Worm (Caenorhabditis elegans) whole organism, mixed stage, embryonic: ENCODE measurements around the gene vha-9.
A peak's percentile ranks its signal among the peaks of the same experiment; 100 is the strongest.

Experiments used
- M03D4.4 ChIP-seq: sonication (generic microtip); optimal IDR thresholded peaks from 2 replicates; lab custom pipeline; 2017; ENCODE audit warnings: mild to moderate bottlenecking, missing genetic modification characterization, missing compliant biosample characterization
- bed-3 ChIP-seq: fragments of 200-800 bp; sonication (Bioruptor generic); optimal IDR thresholded peaks from 3 replicates; lab custom pipeline; 2018; ENCODE audit warnings: mild to moderate bottlenecking, missing genetic modification characterization, moderate library complexity, missing compliant biosample characterization
- ceh-39 ChIP-seq: fragments of 150-350 bp; optimal IDR thresholded peaks from 2 replicates; lab custom pipeline; 2014; ENCODE audit warnings: missing biosample characterization, missing genetic modification characterization
- ceh-43 ChIP-seq: fragments of 200-800 bp; sonication (Bioruptor generic); optimal IDR thresholded peaks from 2 replicates; lab custom pipeline; 2018; ENCODE audit warnings: mild to moderate bottlenecking, missing genetic modification characterization, moderate library complexity, missing compliant biosample characterization
- ceh-83 ChIP-seq: fragments of 200-800 bp; sonication (Bioruptor generic); optimal IDR thresholded peaks from 2 replicates; lab custom pipeline; 2018; ENCODE audit warnings: mild to moderate bottlenecking, missing genetic modification characterization, missing compliant biosample characterization
- ces-1 ChIP-seq: fragments of 150-350 bp; optimal IDR thresholded peaks from 2 replicates; lab custom pipeline; 2014; ENCODE audit warnings: missing biosample characterization, missing genetic modification reagents, missing genetic modification characterization
- cnd-1 ChIP-seq: fragments of 200-800 bp; sonication (Bioruptor generic); optimal IDR thresholded peaks from 2 replicates; lab custom pipeline; 2018; ENCODE audit warnings: mild to moderate bottlenecking, missing genetic modification characterization, missing compliant biosample characterization
- drap-1 ChIP-seq: fragments of 200-800 bp; sonication (Bioruptor generic); optimal IDR thresholded peaks from 3 replicates; lab custom pipeline; 2018; ENCODE audit warnings: mild to moderate bottlenecking, missing genetic modification characterization, missing compliant biosample characterization
- elt-1 ChIP-seq: sonication (generic microtip); optimal IDR thresholded peaks from 2 replicates; lab custom pipeline; 2017; ENCODE audit warnings: missing genetic modification characterization, mild to moderate bottlenecking, missing compliant biosample characterization, antibody characterized with exemption, moderate library complexity, borderline replicate concordance; ENCODE audit not compliant: insufficient read depth
- elt-3 ChIP-seq: fragments of 150-350 bp; optimal IDR thresholded peaks from 2 replicates; lab custom pipeline; 2014; ENCODE audit warnings: missing biosample characterization, missing genetic modification characterization
- flh-1 ChIP-seq: fragments of 200-800 bp; sonication (Bioruptor generic); optimal IDR thresholded peaks from 2 replicates; lab custom pipeline; 2018; ENCODE audit warnings: mild to moderate bottlenecking, missing genetic modification characterization, moderate library complexity, missing compliant biosample characterization
- ham-2 ChIP-seq: fragments of 200-800 bp; sonication (Bioruptor generic); optimal IDR thresholded peaks from 2 replicates; lab custom pipeline; 2018; ENCODE audit warnings: mild to moderate bottlenecking, missing genetic modification characterization, missing compliant biosample characterization
- hlh-1 ChIP-seq: fragments of 150-350 bp; optimal IDR thresholded peaks from 2 replicates; lab custom pipeline; 2014; ENCODE audit warnings: missing biosample characterization, missing genetic modification reagents, missing genetic modification characterization
- lin-32 ChIP-seq: fragments of 200-800 bp; sonication (Bioruptor generic); optimal IDR thresholded peaks from 2 replicates; lab custom pipeline; 2018; ENCODE audit warnings: mild to moderate bottlenecking, missing genetic modification characterization, missing compliant biosample characterization
- lsy-2 ChIP-seq: fragments of 150-350 bp; optimal IDR thresholded peaks from 2 replicates; lab custom pipeline; 2014; ENCODE audit warnings: missing biosample characterization, missing genetic modification characterization
- mab-5 ChIP-seq: fragments of 150-350 bp; optimal IDR thresholded peaks from 2 replicates; lab custom pipeline; 2014; ENCODE audit warnings: missing biosample characterization, missing genetic modification characterization
- mep-1 ChIP-seq: fragments of 150-350 bp; optimal IDR thresholded peaks from 2 replicates; lab custom pipeline; 2017; ENCODE audit warnings: missing biosample characterization, missing genetic modification reagents, missing genetic modification characterization, inconsistent platforms
- mls-2 ChIP-seq: sonication (generic microtip); optimal IDR thresholded peaks from 2 replicates; lab custom pipeline; 2016; ENCODE audit warnings: mild to moderate bottlenecking, missing genetic modification characterization, moderate library complexity, missing compliant biosample characterization
- nhr-12 ChIP-seq: fragments of 150-350 bp; optimal IDR thresholded peaks from 2 replicates; lab custom pipeline; 2014; ENCODE audit warnings: missing biosample characterization, missing genetic modification characterization
- nhr-2 ChIP-seq: fragments of 150-350 bp; optimal IDR thresholded peaks from 2 replicates; lab custom pipeline; 2014; ENCODE audit warnings: missing biosample characterization, missing genetic modification characterization
- nhr-237 ChIP-seq: fragments of 150-350 bp; optimal IDR thresholded peaks from 2 replicates; lab custom pipeline; 2014; ENCODE audit warnings: missing biosample characterization, missing genetic modification characterization
- nhr-28 ChIP-seq: fragments of 150-350 bp; optimal IDR thresholded peaks from 2 replicates; lab custom pipeline; 2014; ENCODE audit warnings: missing biosample characterization, missing genetic modification characterization
- nhr-76 ChIP-seq: sonication (generic microtip); optimal IDR thresholded peaks from 2 replicates; lab custom pipeline; 2017; ENCODE audit warnings: missing biosample characterization, missing genetic modification characterization
- pha-4 ChIP-seq: fragments of 150-350 bp; optimal IDR thresholded peaks from 2 replicates; lab custom pipeline; 2018; ENCODE audit warnings: missing biosample characterization, missing genetic modification reagents, missing genetic modification characterization
- snpc-4 ChIP-seq: fragments of 150-350 bp; optimal IDR thresholded peaks from 2 replicates; lab custom pipeline; 2014; ENCODE audit warnings: missing biosample characterization, missing genetic modification characterization
- sptf-1 ChIP-seq: sonication (generic microtip); optimal IDR thresholded peaks from 2 replicates; lab custom pipeline; 2017; ENCODE audit warnings: mild to moderate bottlenecking, missing genetic modification characterization, moderate library complexity, missing compliant biosample characterization
- tbx-8 ChIP-seq: fragments of 200-800 bp; sonication (Bioruptor generic); optimal IDR thresholded peaks from 2 replicates; lab custom pipeline; 2018; ENCODE audit warnings: mild to moderate bottlenecking, missing genetic modification characterization, moderate library complexity, missing compliant biosample characterization
- unc-120 ChIP-seq: sonication (generic microtip); optimal IDR thresholded peaks from 2 replicates; lab custom pipeline; 2017; ENCODE audit warnings: missing genetic modification characterization, missing compliant biosample characterization; ENCODE audit not compliant: poor library complexity, severe bottlenecking
- unc-39 ChIP-seq: fragments of 150-350 bp; optimal IDR thresholded peaks from 2 replicates; lab custom pipeline; 2014; ENCODE audit warnings: missing biosample characterization, missing genetic modification characterization
- unc-62 ChIP-seq: fragments of 150-350 bp; optimal IDR thresholded peaks from 2 replicates; lab custom pipeline; 2014; ENCODE audit warnings: missing biosample characterization, missing genetic modification reagents, missing genetic modification characterization
- zip-8 ChIP-seq: fragments of 150-350 bp; optimal IDR thresholded peaks from 2 replicates; lab custom pipeline; 2014; ENCODE audit warnings: missing biosample characterization, missing genetic modification characterization
- ztf-11 ChIP-seq: fragments of 150-350 bp; optimal IDR thresholded peaks from 2 replicates; lab custom pipeline; 2014; ENCODE audit warnings: missing biosample characterization, missing genetic modification characterization

vha-9 gene

ce11 chrII:10300082-10300749, 3.3 kb downstream of the vha-9 start, which contains the start of gene nep-26:
TSS of gene nep-26 (minus strand) at chrII:10300132.
- TF ChIP-seq ham-2 (no peak), unc-39 (tag; lab: Kevin White, UChicago) (no peak), drap-1 (GFP tag; lab: Kevin White, UChicago) (no peak), unc-120 (tag; lab: Kevin White, UChicago) (no peak), zip-8 (tag; lab: Kevin White, UChicago) (peak; percentile 16), sptf-1 (no peak), unc-62 (GFP tag; lab: Kevin White, UChicago) (peak; percentile 54), mep-1 (no peak), flh-1 (GFP tag; lab: Kevin White, UChicago) (no peak), pha-4 (no peak), nhr-28 (tag; lab: Kevin White, UChicago) (no peak), ceh-43 (GFP tag; lab: Kevin White, UChicago) (no peak), hlh-1 (tag; lab: Kevin White, UChicago) (no peak)

ce11 chrII:10294262-10294661, 9.3 kb downstream of the vha-9 start:
- no peak for TF ChIP-seq ceh-83 (GFP tag; lab: Kevin White, UChicago)
- no peak for TF ChIP-seq elt-1
- TF ChIP-seq unc-39 (tag; lab: Kevin White, UChicago) = no peak
- TF ChIP-seq ceh-39 = no peak
- TF ChIP-seq lsy-2 (tag; lab: Kevin White, UChicago) = no peak
- TF ChIP-seq nhr-2 = no peak
- TF ChIP-seq M03D4.4 (tag; lab: Kevin White, UChicago) = no peak
- TF ChIP-seq, all 35 proteins: peak for 0

ce11 chrII:10288926-10289325, 14.6 kb downstream of the vha-9 start:
- peak; percentile 4 for TF ChIP-seq elt-1
- TF ChIP-seq flh-1 (GFP tag; lab: Kevin White, UChicago) = no peak
- TF ChIP-seq, all 35 proteins: peak for 1

ce11 chrII:10284991-10285390, 18.5 kb downstream of the vha-9 start:
- no peak for TF ChIP-seq elt-3
- TF ChIP-seq drap-1 (GFP tag; lab: Kevin White, UChicago) = no peak
- no peak for TF ChIP-seq nhr-12 (tag; lab: Kevin White, UChicago)
- TF ChIP-seq ces-1 (GFP tag; lab: Kevin White, UChicago) = peak; percentile 26
- TF ChIP-seq nhr-76 = no peak

ce11 chrII:10283145-10283544, 20.4 kb downstream of the vha-9 start:
- TF ChIP-seq sptf-1 (no peak), bed-3 (no peak), hlh-1 (tag; lab: Kevin White, UChicago) (no peak), drap-1 (GFP tag; lab: Kevin White, UChicago) (no peak), nhr-237 (no peak), ceh-39 (no peak), elt-1 (no peak), snpc-4 (no peak), elt-3 (no peak), cnd-1 (tag; lab: Kevin White, UChicago) (no peak), zip-8 (tag; lab: Kevin White, UChicago) (no peak), mls-2 (tag; lab: Kevin White, UChicago) (no peak), unc-62 (GFP tag; lab: Kevin White, UChicago) (no peak), ham-2 (no peak), ceh-43 (GFP tag; lab: Kevin White, UChicago) (no peak), ztf-11 (tag; lab: Kevin White, UChicago) (no peak), tbx-8 (GFP tag; lab: Kevin White, UChicago) (no peak), lin-32 (GFP tag; lab: Kevin White, UChicago) (no peak), mab-5 (tag; lab: Kevin White, UChicago) (no peak), mep-1 (no peak)
